Fruit fly (Drosophila melanogaster): ENCODE data around the gene Tom40.

The Tom40 gene

DNA sequence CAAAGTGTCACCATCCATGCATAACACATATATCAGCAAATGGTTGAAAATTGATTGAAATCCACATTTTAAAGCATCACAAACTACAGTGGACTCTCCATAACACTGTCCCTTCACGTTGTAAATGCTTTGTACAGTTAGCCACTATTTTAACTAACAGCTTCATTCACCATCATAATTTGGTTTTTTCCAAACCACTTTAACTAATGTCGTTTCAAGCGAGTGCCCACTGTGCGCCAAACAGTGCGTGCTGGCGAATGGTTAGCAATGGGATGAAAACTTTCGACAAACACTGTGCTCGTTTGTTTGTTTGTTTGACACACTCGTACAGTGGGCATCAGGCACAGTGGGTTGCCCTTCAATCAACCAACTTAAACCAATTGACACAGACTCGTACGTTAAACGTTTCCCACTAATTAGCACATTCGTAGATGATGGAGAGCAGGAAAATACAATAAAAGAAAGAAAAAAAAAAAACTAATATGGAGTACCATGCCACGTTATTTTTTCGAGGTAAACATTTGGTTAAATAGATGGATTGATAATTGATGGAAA, 36.4 kb upstream of the Tom40 start:
- TF ChIP-seq noc (tag; optimal IDR thresholded peaks at IDR 0.05) = peak; percentile 97

DNA sequence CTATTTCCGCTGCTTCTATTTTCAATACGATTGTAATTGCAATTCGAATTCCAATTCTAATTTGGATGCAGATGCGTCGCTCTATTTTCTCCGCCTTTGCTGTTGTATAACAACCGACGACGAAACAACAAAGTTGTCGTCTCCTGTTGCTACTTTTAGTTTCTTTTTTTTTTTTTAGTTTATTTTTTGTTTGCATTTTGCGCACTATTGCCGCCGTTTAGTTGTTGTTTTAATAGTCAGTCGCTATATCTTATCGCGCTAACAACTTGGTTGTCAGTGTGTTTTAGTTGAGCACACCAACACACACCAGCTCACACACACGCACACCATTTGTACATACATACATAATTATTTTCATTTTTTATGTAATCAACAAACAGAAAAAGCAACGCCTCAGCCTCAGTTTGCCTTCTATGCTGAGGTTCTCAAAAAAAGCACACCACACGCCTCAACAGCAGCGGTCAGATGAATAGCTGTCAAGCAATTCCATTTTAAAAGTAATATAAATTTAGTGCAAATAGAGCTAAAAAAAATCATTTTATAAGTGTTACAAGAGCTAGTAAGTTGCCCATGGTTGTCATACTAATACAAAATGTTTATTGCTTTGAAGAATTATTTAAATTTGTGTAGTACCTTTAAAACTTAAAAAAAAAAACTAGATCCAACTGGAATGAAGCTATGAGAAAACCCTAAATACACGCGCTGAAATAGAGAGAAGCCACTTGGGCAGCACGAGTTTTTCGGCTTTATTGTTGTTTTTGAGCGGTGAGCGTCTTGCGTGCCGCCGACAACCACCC, 35.2 kb upstream of the Tom40 start:
- peak; percentile 94 for TF ChIP-seq noc (tag; optimal IDR thresholded peaks at IDR 0.05)

DNA sequence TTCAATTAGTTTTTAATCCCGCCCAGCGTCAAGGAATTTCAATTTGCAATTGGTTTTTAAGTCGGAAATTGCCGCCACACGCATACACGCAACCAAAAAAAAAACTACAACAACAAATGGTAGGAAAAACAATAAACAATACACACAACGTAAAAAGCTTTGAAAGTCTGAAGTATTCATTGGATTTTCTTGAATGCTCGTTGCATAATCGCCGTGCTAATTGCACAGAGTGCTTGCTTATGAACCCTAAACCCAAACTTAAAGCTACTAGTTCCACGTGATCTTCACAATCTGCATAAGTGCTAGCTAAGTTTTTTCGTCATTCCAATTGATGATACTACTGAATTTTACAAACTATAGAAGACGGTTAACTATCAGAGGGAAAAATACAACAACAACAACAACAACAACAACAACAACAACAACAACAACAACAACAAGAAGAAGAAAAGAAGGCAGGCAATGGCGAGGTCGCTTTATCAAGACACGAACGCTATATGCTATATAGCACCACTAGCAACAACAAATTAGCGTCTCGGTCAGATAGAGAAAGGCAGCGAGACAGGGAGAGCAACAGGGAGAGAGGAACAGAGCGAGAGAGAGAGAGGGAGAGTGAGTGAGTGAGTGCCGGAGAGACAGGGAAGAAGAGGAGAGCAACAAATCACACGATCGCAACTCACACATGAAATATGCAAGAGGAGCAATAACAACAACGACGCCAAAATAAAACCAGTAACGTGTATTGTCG, 34.4 kb upstream of the Tom40 start:
- TF ChIP-seq noc (tag; optimal IDR thresholded peaks at IDR 0.05) = no peak

- peak; percentile 78 for TF ChIP-seq noc (tag; optimal IDR thresholded peaks at IDR 0.05)
Measured at dm6 chrX:7703001-7703864, 33.5 kb upstream of the Tom40 start.

- peak; percentile 21 for TF ChIP-seq noc (tag; optimal IDR thresholded peaks at IDR 0.05)
Measured at dm6 chrX:7703865-7704221, 32.9 kb upstream of the Tom40 start.

dm6 chrX:7704262-7705174, 32.2 kb upstream of the Tom40 start:
- no peak for TF ChIP-seq noc (tag; optimal IDR thresholded peaks at IDR 0.05)

DNA sequence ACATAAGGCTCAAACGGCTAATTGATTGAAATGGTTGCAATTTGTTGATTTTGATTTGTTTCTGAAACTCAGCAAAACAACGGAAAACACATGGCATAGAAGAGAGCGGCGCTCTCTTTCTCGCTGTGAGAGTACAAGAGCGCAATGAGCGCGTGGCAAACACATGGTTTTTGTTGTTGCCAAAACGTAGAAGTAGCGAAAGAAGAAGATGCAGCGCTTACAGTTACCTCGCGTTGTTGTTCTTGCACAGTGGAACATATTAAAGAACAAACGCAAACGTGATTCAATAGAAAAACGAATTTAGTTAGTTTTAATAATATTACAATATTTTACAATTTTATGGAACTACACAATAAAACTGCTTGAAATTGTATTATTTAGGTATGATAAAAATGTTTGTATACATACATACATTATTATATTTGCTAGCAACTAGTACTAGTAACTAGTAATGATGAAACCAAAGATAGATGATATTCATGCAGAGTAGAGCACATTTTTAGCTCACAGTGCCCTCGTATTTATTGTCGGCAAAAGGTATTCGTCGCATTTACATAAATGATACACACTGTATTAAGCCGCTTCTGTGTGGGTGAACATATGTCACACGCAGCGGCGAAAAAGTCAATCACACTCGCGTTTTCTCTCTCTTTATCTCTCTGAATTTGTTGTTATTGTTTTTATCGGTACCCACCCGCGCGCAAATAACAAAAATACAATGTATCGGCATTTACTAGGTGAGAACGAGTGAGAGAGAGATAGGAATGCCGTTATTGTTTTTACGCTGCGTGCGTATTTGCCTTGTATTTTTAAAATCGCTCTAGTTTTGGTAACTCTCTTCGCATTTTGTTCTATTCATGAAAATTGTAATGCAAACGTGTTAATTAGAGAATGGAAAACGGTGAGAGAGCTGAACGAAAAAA, 31.3 kb upstream of the Tom40 start:
- peak; percentile 98 for TF ChIP-seq noc (tag; optimal IDR thresholded peaks at IDR 0.05)

DNA sequence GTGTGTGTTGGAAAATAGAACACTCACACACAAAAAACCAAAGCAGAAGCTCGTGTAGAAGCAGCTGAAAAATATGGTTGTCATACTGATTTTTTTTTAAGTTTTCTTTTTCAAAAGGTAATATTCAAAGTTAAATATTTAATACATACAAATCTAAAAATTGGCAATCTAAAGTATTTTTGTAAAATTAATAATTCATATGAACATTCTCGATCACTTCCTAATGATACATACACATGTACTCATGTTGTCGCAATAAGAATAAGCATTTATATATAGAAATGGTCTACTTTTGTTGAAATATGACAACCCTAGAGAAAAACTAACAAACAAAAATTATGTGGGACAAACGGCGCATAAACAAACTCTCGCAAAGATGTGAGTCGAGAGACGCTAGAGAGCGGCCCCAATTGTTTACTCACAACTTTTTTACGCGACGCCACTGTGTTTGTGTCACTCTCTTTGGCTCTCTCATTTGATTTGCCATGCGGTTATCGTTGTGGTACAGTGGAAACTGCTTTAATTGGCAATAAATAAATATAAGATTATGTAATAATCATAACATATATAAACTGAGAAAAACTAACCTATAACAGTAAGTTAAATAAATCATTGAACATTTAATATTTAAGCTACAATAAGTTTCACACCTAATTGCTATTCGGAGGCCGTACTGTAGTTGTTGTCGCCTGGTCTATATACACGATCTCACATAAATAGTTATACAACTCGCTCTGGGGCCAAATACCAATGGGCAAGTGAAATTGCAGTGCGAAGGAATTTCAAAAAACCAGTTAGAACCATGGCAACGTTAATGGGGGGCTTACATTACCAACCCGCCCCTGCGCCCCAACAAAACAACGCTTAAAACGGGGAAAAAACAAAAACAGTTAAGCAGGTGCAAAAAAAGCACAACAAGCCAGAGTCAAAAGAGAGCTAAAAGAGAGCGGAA, 30.0 kb upstream of the Tom40 start:
- peak; percentile 99 for TF ChIP-seq noc (tag; optimal IDR thresholded peaks at IDR 0.05)

DNA sequence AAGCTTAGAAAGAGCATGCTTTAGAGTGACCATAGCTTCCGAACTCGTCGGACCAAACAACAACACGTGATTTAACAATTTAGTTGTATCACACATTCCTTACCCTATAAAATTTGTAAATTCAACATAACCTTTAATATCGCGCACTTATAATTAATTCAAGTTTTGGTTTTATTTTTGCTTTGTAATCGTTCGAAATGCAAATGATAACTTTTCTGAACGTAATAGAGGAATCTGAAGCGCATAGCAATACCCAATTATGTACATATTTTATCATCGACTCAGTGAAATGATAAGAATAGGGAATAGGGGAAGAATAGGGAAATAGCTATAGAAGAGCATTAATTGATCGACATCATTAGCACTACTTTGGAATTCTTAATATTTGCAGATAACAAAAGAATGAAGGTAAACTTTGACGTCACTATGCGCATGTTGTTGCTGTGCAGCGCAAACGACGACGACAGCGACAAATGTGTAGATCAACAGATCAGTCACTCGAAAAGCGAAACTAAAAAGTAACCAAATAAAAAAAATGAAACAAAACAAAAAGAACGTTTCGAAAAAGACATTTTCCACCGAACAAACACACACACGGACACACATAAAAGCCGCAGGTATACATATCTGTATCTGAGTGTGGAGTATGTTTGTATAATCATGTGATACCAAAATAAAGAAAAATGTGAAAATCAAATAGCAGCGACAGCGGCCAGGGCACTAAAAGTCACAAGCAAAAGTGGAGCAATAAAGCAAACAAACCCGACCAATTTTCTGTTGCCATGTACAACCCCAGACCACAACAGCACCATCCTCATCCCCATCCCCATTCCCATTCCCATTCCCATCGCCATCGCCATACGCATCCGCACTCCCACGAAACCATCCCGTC, 29.1 kb upstream of the Tom40 start:
- TF ChIP-seq noc (tag; optimal IDR thresholded peaks at IDR 0.05) = no peak

DNA sequence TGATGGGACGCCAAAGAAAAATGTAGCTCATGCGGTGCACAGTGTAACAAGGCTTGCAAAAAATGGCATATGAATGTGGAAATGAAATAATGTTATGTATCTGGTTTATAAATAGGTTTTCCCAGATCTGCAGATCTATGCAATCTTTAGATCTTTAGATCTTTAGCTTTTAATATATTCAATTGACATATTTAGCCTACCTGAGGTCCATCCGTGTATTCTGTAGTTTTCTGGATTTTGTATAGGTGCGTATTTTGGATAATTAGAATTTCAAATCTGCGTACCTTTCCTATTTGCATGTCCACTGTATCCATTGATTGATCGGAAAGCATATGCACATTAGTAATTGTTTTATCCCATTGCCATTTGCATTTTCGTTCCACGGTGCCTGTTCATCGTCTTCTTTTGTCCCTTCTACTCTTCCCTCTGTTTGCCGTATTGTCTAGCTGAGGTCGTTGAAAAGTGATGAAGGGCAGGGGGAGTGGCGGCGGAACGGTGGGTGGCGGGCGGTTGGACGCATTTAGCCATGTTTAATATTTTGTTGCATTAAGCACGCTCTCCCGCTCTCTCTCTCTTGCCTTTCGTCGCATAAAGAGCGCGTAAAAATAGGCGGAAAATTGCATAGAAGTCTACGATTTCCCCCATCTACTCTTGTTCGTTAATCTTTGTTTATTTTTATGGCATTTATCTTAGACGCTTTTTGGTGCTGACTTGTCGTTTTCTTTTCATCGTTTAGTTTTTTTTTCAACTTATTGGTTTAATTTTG, 27.6 kb upstream of the Tom40 start, which contains the start of gene CHES-1-like:
Gene CHES-1-like, minus strand, starts transcription at position 444 of the 766 bp plus-strand sequence.
- TF ChIP-seq noc (tag; optimal IDR thresholded peaks at IDR 0.05) = peak; percentile 93
